Worm (Caenorhabditis elegans) whole organism, late embryonic: ENCODE results near the gene mltn-9.

Source experiments
- C38D4.7 ChIP-seq: fragments of 200-800 bp; sonication (Bioruptor generic); optimal IDR thresholded peaks from 2 replicates; lab custom pipeline; 2018; ENCODE audit warnings: mild to moderate bottlenecking, missing genetic modification characterization, moderate library complexity, missing compliant biosample characterization
- K09A11.1 ChIP-seq: sonication (generic microtip); optimal IDR thresholded peaks from 2 replicates; lab custom pipeline; 2017; ENCODE audit warnings: antibody characterized with exemption, mild to moderate bottlenecking, missing genetic modification characterization, missing compliant biosample characterization; ENCODE audit not compliant: insufficient read depth
- T23F11.4 ChIP-seq: fragments of 200-800 bp; sonication (Bioruptor generic); optimal IDR thresholded peaks from 2 replicates; lab custom pipeline; 2018; ENCODE audit warnings: mild to moderate bottlenecking, missing genetic modification characterization, missing compliant biosample characterization
- Y22D7AL.16 ChIP-seq: sonication (generic microtip); optimal IDR thresholded peaks from 2 replicates; lab custom pipeline; 2016; ENCODE audit warnings: missing genetic modification characterization, missing compliant biosample characterization
- ceh-14 ChIP-seq: sonication (generic microtip); optimal IDR thresholded peaks from 2 replicates; lab custom pipeline; 2016; ENCODE audit warnings: missing genotype, missing genetic modification characterization, missing compliant biosample characterization
- ceh-22 ChIP-seq: sonication (generic microtip); optimal IDR thresholded peaks from 2 replicates; lab custom pipeline; 2017; ENCODE audit warnings: missing biosample characterization, missing genetic modification characterization
- ceh-45 ChIP-seq: fragments of 200-800 bp; sonication (Bioruptor generic); IDR thresholded peaks from 2 replicates; pipeline ENCODE4 v1.3.6; 2022; ENCODE audit warnings: missing genetic modification reagents, missing genetic modification characterization, missing compliant biosample characterization
- ceh-48 ChIP-seq: sonication (generic microtip); optimal IDR thresholded peaks from 2 replicates; lab custom pipeline; 2016; ENCODE audit warnings: missing genetic modification characterization, inconsistent platforms, missing compliant biosample characterization
- ceh-6 ChIP-seq: fragments of 200-800 bp; sonication (Bioruptor generic); optimal IDR thresholded peaks from 2 replicates; lab custom pipeline; 2018; ENCODE audit warnings: mild to moderate bottlenecking, missing genetic modification characterization, missing compliant biosample characterization
- che-1 ChIP-seq: sonication (generic microtip); optimal IDR thresholded peaks from 2 replicates; lab custom pipeline; 2016; ENCODE audit warnings: mild to moderate bottlenecking, missing genetic modification characterization, missing compliant biosample characterization
- dve-1 ChIP-seq: sonication (generic microtip); optimal IDR thresholded peaks from 2 replicates; lab custom pipeline; 2017; ENCODE audit warnings: antibody characterized with exemption, mild to moderate bottlenecking, missing genetic modification characterization, missing compliant biosample characterization
- elt-4 ChIP-seq: sonication (generic microtip); optimal IDR thresholded peaks from 2 replicates; lab custom pipeline; 2016; ENCODE audit warnings: missing genetic modification characterization, missing compliant biosample characterization
- ets-4 ChIP-seq: sonication (generic microtip); optimal IDR thresholded peaks from 2 replicates; lab custom pipeline; 2016; ENCODE audit warnings: missing genetic modification characterization, missing compliant biosample characterization
- eyg-1 ChIP-seq: sonication (generic microtip); optimal IDR thresholded peaks from 2 replicates; lab custom pipeline; 2016; ENCODE audit warnings: missing genotype, missing genetic modification characterization, missing compliant biosample characterization
- fkh-6 ChIP-seq: sonication (generic microtip); optimal IDR thresholded peaks from 2 replicates; lab custom pipeline; 2016; ENCODE audit warnings: missing genetic modification characterization, missing compliant biosample characterization
- hlh-30 ChIP-seq: sonication (generic microtip); optimal IDR thresholded peaks from 2 replicates; lab custom pipeline; 2017; ENCODE audit warnings: antibody characterized with exemption, missing genetic modification characterization, missing compliant biosample characterization; ENCODE audit not compliant: insufficient read depth
- mec-3 ChIP-seq: sonication (generic microtip); optimal IDR thresholded peaks from 2 replicates; lab custom pipeline; 2016; ENCODE audit warnings: borderline replicate concordance, missing genetic modification characterization, missing compliant biosample characterization
- nfya-1 ChIP-seq: sonication (generic microtip); optimal IDR thresholded peaks from 2 replicates; lab custom pipeline; 2017; ENCODE audit warnings: missing genetic modification characterization, mild to moderate bottlenecking, missing compliant biosample characterization, antibody characterized with exemption, moderate library complexity
- nhr-11 ChIP-seq: fragments of 150-350 bp; optimal IDR thresholded peaks from 2 replicates; lab custom pipeline; 2014; ENCODE audit warnings: missing biosample characterization, missing genetic modification characterization
- nhr-232 ChIP-seq: sonication (generic microtip); optimal IDR thresholded peaks from 2 replicates; lab custom pipeline; 2016; ENCODE audit warnings: missing genetic modification characterization, missing compliant biosample characterization
- pag-3 ChIP-seq: sonication (generic microtip); optimal IDR thresholded peaks from 2 replicates; lab custom pipeline; 2016; ENCODE audit warnings: missing compliant biosample characterization, missing genetic modification characterization, borderline replicate concordance
- pax-1 ChIP-seq: fragments of 150-350 bp; optimal IDR thresholded peaks from 2 replicates; lab custom pipeline; 2014; ENCODE audit warnings: missing biosample characterization, missing genetic modification characterization
- pqm-1 ChIP-seq: sonication (generic microtip); optimal IDR thresholded peaks from 2 replicates; lab custom pipeline; 2016; ENCODE audit warnings: missing genetic modification characterization, missing compliant biosample characterization
- sdc-2 ChIP-seq: sonication (generic microtip); optimal IDR thresholded peaks from 2 replicates; lab custom pipeline; 2016; ENCODE audit warnings: missing genotype, missing genetic modification characterization, missing compliant biosample characterization
- tbx-2 ChIP-seq: sonication (generic microtip); optimal IDR thresholded peaks from 2 replicates; lab custom pipeline; 2016; ENCODE audit warnings: missing genetic modification characterization, missing compliant biosample characterization
- tbx-7 ChIP-seq: sonication (generic microtip); optimal IDR thresholded peaks from 2 replicates; lab custom pipeline; 2016; ENCODE audit warnings: missing genotype, missing genetic modification characterization, missing compliant biosample characterization
- ttx-3 ChIP-seq: sonication (generic microtip); optimal IDR thresholded peaks from 2 replicates; lab custom pipeline; 2016; ENCODE audit warnings: missing genetic modification reagents, missing genetic modification characterization, missing compliant biosample characterization
- unc-3 ChIP-seq, 2 experiments: fragments of 200-800 bp in 1 of 2; sonication (Bioruptor generic) in 1 of 2; sonication (generic microtip) in 1 of 2; conservative IDR thresholded peaks in 1 of 2; optimal IDR thresholded peaks in 1 of 2; 2 replicates each; pipeline versions ENCODE4 v1.3.6 to Lab custom; 2016 to 2022; ENCODE audit warnings: missing compliant biosample characterization in 2 of 2, missing genetic modification characterization in 2 of 2, missing genetic modification reagents in 1 of 2
- unc-55 ChIP-seq: sonication (generic microtip); optimal IDR thresholded peaks from 2 replicates; lab custom pipeline; 2017; ENCODE audit warnings: missing biosample characterization, missing genetic modification reagents, missing genetic modification characterization
- ztf-16 ChIP-seq: sonication (generic microtip); optimal IDR thresholded peaks from 2 replicates; lab custom pipeline; 2017; ENCODE audit warnings: missing genetic modification characterization, missing compliant biosample characterization

mltn-9 gene

DNA sequence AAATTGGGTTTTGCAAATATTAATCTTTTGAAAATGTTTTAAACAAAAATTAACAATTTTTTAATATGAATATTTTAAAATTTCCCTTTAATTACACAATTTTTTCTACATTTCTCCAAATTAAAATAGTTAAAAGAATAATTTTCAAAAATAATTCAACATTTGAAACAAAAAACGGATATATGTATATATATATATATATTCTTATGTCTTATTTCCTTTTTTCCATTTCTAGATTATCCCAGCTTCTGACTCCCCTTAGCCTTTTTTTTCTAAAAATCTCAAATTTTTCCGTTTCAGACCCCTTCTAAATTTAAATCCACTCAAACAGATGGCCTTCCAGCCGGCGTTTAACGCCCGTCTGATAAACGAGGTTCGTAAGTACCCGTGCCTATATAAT lies 42.5 kb upstream of the mltn-9 start, which contains the start of gene madf-5:
TSS of gene madf-5 (plus strand) at position 301 of the 400 bp plus-strand sequence.
- TF ChIP-seq nfya-1 (tag; lab: Kevin White, UChicago) (no peak), ceh-22 (no peak), ets-4 (no peak), hlh-30 (no peak), mec-3 (tag; lab: Kevin White, UChicago) (no peak), ceh-45 (GFP tag; lab: Robert Waterston, UW) (no peak), unc-3 (GFP tag; conservative IDR thresholded peaks at IDR 0.05; lab: Robert Waterston, UW) (no peak), unc-3 (tag; optimal IDR thresholded peaks at IDR 0.05; lab: Kevin White, UChicago) (no peak), ttx-3 (no peak)

DNA sequence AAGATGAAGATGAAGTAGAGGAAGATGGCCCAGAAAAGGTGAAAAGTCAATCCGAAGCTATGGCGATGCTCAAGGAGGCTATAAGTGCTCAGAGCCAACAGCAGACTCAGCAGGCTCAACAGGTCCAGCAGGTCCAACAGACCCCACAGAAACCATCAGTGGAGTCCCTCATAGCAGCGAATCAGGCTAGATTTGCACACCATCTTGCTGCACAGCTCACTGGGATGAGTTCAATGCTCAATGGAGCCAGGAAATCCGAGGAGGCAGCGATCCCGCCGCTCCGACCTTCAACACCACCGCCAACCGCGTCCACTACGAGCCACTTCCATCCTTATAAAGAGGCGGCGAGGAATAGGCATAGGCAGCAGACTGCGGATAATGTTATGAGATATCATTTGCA lies 41.0 kb upstream of the mltn-9 start:
- TF ChIP-seq tbx-7 (tag; lab: Kevin White, UChicago): no peak
- no peak for TF ChIP-seq pqm-1 (tag; lab: Kevin White, UChicago)
- TF ChIP-seq tbx-2 (tag; lab: Kevin White, UChicago): no peak
- no peak for TF ChIP-seq nhr-232 (tag; lab: Kevin White, UChicago)
- no peak for TF ChIP-seq ceh-48
- no peak for TF ChIP-seq ceh-14
- no peak for TF ChIP-seq ceh-22
- no peak for TF ChIP-seq fkh-6 (tag; lab: Kevin White, UChicago)
- TF ChIP-seq sdc-2: no peak
- TF ChIP-seq elt-4: no peak
- no peak for TF ChIP-seq unc-55
- TF ChIP-seq pax-1 (tag; lab: Kevin White, UChicago): no peak
- no peak for TF ChIP-seq C38D4.7 (GFP tag; lab: Kevin White, UChicago)
- TF ChIP-seq dve-1 (tag; lab: Kevin White, UChicago): no peak
- no peak for TF ChIP-seq K09A11.1

DNA sequence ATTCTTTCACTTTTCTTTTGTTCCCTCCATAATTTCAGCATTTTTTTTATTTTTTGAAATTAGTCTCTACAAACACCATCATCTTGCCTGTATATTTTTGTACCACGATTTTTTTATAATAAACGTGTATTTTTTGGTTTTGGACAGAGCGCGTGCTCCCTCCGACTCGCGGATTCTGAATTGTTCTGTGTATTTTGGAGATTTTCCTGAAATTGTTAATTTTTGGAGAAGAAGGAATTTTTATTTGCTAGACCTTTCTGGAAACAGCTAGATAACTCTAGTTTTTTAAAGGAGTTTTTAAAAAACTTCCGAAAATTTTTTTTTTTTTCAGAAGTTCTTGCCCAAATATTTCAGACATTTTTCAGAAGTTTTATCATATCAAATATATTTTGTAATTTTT lies 39.4 kb upstream of the mltn-9 start, which contains the start of gene C01G12.13:
TSS of gene C01G12.13 (plus strand) at position 301 of the 400 bp plus-strand sequence.
- no peak for TF ChIP-seq ceh-6
- no peak for TF ChIP-seq pag-3 (tag; lab: Kevin White, UChicago)
- TF ChIP-seq eyg-1 (tag; lab: Kevin White, UChicago): no peak
- TF ChIP-seq che-1 (tag; lab: Kevin White, UChicago): no peak
- no peak for TF ChIP-seq nfya-1 (tag; lab: Kevin White, UChicago)
- no peak for TF ChIP-seq nhr-11 (tag; lab: Kevin White, UChicago)
- TF ChIP-seq ceh-14: no peak
- TF ChIP-seq, all 69 proteins: peak for 0

DNA sequence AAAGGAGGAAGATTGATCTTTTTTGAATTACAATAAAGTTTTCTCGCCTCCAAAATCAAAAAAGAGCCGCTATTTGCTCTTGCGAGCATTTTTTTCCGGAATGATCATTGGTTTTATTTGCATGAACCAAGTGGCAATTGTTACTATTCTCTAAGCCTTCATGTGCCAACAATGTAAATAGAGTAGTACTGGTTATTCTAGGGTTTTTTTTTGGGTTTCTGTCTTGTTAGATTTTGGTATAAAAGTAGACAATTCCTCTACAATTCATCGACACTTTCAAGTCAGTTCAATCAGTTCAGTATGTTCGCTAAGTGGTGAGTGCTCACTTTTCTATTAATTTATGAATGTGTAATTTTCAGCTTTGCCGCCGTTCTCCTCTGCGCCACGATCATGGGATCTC lies 37.8 kb upstream of the mltn-9 start, which contains the start of gene nspb-7:
TSS of gene nspb-7 (plus strand) at position 301 of the 400 bp plus-strand sequence.
- no peak for TF ChIP-seq T23F11.4 (GFP tag; lab: Kevin White, UChicago)

DNA sequence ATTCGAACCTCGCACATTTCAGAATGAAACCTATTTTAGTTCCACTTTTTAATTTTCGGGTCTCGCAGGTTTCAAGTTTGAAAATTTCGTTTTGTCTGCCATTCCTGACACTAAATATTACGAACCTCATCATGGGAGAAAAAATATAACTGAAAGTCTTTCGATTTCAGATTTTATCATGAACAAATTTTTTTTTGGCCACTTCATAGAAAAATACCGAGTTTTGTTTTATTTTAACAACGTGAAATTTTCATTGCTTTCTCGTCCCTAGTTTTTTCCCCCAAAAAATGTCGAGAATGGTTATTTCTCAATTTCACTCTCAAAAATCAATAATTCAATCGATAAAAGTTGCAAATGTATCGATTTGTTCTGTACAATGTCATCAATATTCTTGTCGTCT lies 37.1 kb upstream of the mltn-9 start, which contains the start of gene C01G12.9:
TSS of gene C01G12.9 (plus strand) at position 301 of the 400 bp plus-strand sequence.
- TF ChIP-seq Y22D7AL.16 (tag; lab: Kevin White, UChicago): no peak
- TF ChIP-seq tbx-2 (tag; lab: Kevin White, UChicago): no peak
- TF ChIP-seq unc-55: no peak
- TF ChIP-seq ztf-16 (tag; lab: Kevin White, UChicago): no peak
- no peak for TF ChIP-seq mec-3 (tag; lab: Kevin White, UChicago)

DNA sequence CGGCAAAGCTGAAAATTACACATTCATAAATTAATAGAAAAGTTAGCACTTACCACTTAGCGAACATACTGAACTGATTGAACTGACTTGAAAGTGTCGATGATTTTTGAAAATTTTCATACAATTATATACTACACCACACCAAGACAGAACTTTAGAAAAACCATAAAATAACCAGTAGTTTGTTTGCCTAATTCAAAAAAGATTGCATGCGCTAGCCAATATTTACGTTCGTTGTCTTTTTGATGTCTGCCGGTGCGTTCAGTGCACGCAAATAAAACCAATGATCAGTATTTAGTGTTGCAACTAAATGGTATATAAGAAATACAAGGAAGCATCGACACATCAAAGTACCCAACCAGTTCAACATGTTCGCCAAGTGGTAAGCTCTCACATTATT lies 35.3 kb upstream of the mltn-9 start, which contains the start of the genes nspb-8 and nspb-9:
TSS of gene nspb-8 (minus strand) at position 101 of the 400 bp plus-strand sequence.
TSS of gene nspb-9 (plus strand) at position 311 of the 400 bp plus-strand sequence.
- TF ChIP-seq C38D4.7 (GFP tag; lab: Kevin White, UChicago): no peak
